Fruit fly (Drosophila melanogaster): ENCODE measurements around the gene CG5937.

The CG5937 gene

DNA sequence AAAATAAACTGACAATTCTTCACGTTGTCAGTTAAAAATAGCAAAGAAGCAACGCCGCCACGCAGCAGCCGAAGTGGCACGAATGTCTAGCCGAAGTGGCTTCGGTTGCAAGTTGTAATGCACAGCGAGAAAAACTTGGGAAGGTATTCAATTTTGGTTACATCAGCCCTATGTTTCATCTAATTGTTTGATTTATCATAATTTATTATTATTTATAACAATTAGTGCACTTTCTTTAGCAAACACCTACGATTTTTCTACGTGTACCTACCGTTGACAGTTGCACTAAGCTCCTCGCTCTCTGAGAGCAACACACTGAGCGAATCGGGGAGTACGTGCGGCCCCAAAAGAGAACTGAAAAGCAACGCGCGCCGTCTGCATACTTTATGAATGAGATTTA lies 35.0 kb downstream of the CG5937 start, which contains the start of gene Tsp5D:
Tsp5D (minus strand) TSS at position 13 of the 400 bp plus-strand sequence.
- peak; percentile 55 for TF ChIP-seq CG14711 (tag; optimal IDR thresholded peaks at IDR 0.05)
- TF ChIP-seq Clk (GFP tag; optimal IDR thresholded peaks at IDR 0.05), result no peak
- peak; percentile 44 for TF ChIP-seq bab1 (GFP tag; optimal IDR thresholded peaks at IDR 0.05)
- peak; percentile 40 for TF ChIP-seq CG7101 (tag; optimal IDR thresholded peaks at IDR 0.05)

DNA sequence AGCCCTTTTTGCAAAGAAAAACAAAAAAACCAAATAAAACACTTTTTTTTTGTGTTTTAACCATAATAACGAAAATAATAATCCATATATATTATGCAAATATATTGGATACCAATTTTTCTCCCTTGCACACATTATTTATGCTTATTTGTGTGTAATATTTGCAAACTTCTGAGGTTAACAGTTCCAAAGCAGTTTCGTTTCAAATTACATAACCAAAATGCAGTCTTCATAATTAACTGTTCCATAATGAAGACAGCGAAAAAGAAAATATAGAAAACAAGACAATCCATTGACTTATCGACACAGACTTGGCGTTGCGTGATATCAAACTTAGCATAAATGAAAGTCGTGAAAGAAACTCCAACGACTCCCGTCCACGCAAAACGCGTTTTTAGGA lies 35.8 kb downstream of the CG5937 start:
- TF ChIP-seq tj (GFP tag; optimal IDR thresholded peaks at IDR 0.05), result peak; percentile 96
- no peak for TF ChIP-seq ovo (GFP tag; optimal IDR thresholded peaks at IDR 0.05)
- no peak for TF ChIP-seq CG33017 (tag; optimal IDR thresholded peaks at IDR 0.05)
- TF ChIP-seq kay (GFP tag; ENCODE audit: borderline replicate concordance), result no peak

DNA sequence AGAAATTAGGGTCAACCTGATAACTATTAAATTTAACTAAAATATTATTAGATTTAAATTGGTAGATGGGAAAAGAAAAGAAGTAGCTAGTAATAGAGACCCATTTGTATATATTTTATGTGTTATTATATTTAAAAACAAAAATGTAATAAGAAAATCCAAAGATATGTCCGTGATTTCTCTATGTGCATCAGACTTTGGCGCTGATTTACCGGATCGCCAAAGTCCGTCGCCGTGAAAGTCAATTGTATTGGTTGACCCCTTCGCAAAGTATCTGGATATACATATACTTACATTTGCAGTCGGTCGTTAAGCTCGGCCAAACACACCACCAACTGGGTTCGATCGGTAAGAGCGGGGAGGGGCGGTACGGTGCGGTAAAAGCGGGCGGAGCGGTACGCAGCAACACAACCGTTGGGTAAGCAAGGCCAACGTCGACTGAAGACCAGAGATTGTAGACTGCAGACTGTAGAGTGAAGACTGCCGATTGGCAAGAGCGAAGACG lies 37.3 kb downstream of the CG5937 start:
- TF ChIP-seq Crg-1 (GFP tag; optimal IDR thresholded peaks at IDR 0.05), result no peak
- TF ChIP-seq tj (GFP tag; optimal IDR thresholded peaks at IDR 0.05), result peak; percentile 74
- no peak for TF ChIP-seq CG1620 (GFP tag; optimal IDR thresholded peaks at IDR 0.05)
- peak; percentile 61 for TF ChIP-seq CG33017 (tag; optimal IDR thresholded peaks at IDR 0.05)
- TF ChIP-seq Mnt (GFP tag; optimal IDR thresholded peaks at IDR 0.05), result peak; percentile 35
- TF ChIP-seq Hr96 (GFP tag; optimal IDR thresholded peaks at IDR 0.05), result peak; percentile 37
- TF ChIP-seq cic (GFP tag; optimal IDR thresholded peaks at IDR 0.05), result no peak
- TF ChIP-seq CG5204 (GFP tag; optimal IDR thresholded peaks at IDR 0.05), result peak; percentile 15
- TF ChIP-seq CG12768 (GFP tag; optimal IDR thresholded peaks at IDR 0.05), result peak; percentile 78
- peak; percentile 40 for TF ChIP-seq bab1 (GFP tag; optimal IDR thresholded peaks at IDR 0.05)
- TF ChIP-seq Clk (GFP tag; optimal IDR thresholded peaks at IDR 0.05), result no peak
- peak; percentile 52 for TF ChIP-seq CG11617 (GFP tag; optimal IDR thresholded peaks at IDR 0.05)
- peak; percentile 49 for TF ChIP-seq CG7101 (tag; optimal IDR thresholded peaks at IDR 0.05)
- TF ChIP-seq ovo (GFP tag; optimal IDR thresholded peaks at IDR 0.05), result peak; percentile 39
- TF ChIP-seq pad (GFP tag; optimal IDR thresholded peaks at IDR 0.05), result no peak
- TF ChIP-seq CG7045 (GFP tag; optimal IDR thresholded peaks at IDR 0.05), result no peak

DNA sequence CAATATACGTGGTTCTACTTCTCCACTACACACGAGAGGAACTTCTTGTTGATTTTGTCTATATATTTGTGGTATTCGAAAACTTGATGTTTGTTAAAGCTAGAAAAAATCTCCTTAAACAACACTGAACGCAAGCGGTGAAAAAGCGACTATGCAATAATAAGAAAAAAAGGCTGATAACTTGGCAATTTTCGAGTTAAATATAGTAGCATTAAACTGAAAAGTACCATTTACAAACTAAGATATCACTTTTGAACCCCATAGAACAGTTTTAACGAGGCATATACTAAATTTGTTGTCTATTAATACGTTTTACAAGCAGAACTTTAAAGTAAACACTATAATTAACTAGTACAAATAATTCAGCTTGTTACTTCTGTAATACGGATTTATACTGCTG lies 37.9 kb downstream of the CG5937 start, which contains the start of gene CG4666:
CG4666 (minus strand) TSS at position 101 of the 400 bp plus-strand sequence.
- TF ChIP-seq Hr96 (GFP tag; optimal IDR thresholded peaks at IDR 0.05), result no peak
- TF ChIP-seq ovo (GFP tag; optimal IDR thresholded peaks at IDR 0.05), result no peak
- no peak for TF ChIP-seq CG12768 (GFP tag; optimal IDR thresholded peaks at IDR 0.05)
- no peak for TF ChIP-seq CG11617 (GFP tag; optimal IDR thresholded peaks at IDR 0.05)
- TF ChIP-seq CG33017 (tag; optimal IDR thresholded peaks at IDR 0.05), result no peak
- no peak for TF ChIP-seq Clk (GFP tag; optimal IDR thresholded peaks at IDR 0.05)
- no peak for TF ChIP-seq pad (GFP tag; optimal IDR thresholded peaks at IDR 0.05)
- TF ChIP-seq CG7045 (GFP tag; optimal IDR thresholded peaks at IDR 0.05), result no peak
- no peak for TF ChIP-seq CG7101 (tag; optimal IDR thresholded peaks at IDR 0.05)
- TF ChIP-seq cnc (optimal IDR thresholded peaks at IDR 0.05), result no peak
- no peak for TF ChIP-seq CG5204 (GFP tag; optimal IDR thresholded peaks at IDR 0.05)
- TF ChIP-seq Mnt (GFP tag; optimal IDR thresholded peaks at IDR 0.05), result no peak

DNA sequence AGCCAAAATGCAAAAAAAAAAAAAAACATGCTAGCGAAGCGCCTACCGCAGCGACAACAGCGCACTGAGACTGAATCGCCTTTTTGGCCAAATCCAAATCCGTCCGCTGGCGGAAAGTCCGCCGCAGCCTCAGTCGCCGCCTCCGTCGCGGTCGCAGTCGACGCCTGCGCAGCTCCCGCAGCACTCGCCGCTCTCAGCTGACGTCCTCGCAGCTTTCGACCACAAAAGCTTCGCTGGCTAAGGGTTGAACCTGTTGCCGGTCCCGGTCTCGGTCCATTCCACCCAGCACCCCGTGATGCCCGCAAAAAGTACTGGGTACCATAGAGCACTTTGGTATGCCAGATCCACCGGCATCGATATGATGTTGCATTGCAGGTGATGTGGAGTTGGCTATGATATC lies 41.5 kb downstream of the CG5937 start, which contains the start of gene CG4660:
CG4660 (minus strand) TSS at position 77 of the 400 bp plus-strand sequence.
- no peak for TF ChIP-seq tj (GFP tag; optimal IDR thresholded peaks at IDR 0.05)
- TF ChIP-seq CG7045 (GFP tag; optimal IDR thresholded peaks at IDR 0.05), result no peak
- TF ChIP-seq CG12768 (GFP tag; optimal IDR thresholded peaks at IDR 0.05), result no peak
- TF ChIP-seq cnc (optimal IDR thresholded peaks at IDR 0.05), result no peak
- TF ChIP-seq Clk (GFP tag; optimal IDR thresholded peaks at IDR 0.05), result no peak
- TF ChIP-seq kay (GFP tag; ENCODE audit: borderline replicate concordance), result no peak

DNA sequence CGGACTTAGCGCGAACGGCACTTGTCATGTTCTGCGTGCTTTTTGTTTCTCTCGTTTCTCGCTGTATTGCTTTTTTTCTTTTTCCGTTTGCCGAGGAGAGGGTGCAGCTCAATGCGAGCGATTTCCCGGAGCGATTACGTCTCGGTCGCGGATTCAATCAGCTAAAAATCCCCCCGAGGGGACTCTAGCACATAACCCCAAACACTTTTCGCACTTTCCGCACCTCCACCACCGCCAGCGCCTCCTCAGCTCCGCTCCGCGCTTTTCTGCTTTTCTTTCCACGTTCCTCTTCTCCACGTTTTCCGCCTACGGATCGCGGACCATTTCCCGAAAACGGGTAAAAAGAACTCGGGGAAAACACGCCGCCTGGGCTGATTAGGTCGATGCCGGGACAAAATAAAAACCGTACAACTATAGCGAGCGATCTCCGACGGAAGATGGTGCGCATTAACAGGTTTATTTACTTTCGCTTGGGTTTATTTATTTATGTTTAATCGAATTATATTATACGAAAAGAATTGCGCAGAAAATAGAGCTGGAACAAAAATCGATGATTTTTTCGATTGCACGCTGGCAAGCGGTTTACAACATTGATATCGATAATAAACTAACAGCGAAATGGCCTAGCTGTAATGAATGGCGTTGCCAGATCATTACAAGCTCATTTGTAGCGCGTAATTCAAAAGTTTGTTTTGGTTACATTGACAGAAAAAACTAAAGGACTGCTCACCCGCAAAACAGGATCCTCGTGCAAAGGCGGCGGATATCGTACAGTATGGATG lies 50.1 kb downstream of the CG5937 start, which contains the start of gene raptor:
raptor (minus strand) TSS at position 523 of the 782 bp plus-strand sequence.
- TF ChIP-seq kay (GFP tag; ENCODE audit: borderline replicate concordance) (no peak), CG12768 (GFP tag; optimal IDR thresholded peaks at IDR 0.05) (peak; percentile 3), Mnt (GFP tag; optimal IDR thresholded peaks at IDR 0.05) (peak; percentile 44), Hr96 (GFP tag; optimal IDR thresholded peaks at IDR 0.05) (no peak), bab1 (GFP tag; optimal IDR thresholded peaks at IDR 0.05) (peak; percentile 14)

DNA sequence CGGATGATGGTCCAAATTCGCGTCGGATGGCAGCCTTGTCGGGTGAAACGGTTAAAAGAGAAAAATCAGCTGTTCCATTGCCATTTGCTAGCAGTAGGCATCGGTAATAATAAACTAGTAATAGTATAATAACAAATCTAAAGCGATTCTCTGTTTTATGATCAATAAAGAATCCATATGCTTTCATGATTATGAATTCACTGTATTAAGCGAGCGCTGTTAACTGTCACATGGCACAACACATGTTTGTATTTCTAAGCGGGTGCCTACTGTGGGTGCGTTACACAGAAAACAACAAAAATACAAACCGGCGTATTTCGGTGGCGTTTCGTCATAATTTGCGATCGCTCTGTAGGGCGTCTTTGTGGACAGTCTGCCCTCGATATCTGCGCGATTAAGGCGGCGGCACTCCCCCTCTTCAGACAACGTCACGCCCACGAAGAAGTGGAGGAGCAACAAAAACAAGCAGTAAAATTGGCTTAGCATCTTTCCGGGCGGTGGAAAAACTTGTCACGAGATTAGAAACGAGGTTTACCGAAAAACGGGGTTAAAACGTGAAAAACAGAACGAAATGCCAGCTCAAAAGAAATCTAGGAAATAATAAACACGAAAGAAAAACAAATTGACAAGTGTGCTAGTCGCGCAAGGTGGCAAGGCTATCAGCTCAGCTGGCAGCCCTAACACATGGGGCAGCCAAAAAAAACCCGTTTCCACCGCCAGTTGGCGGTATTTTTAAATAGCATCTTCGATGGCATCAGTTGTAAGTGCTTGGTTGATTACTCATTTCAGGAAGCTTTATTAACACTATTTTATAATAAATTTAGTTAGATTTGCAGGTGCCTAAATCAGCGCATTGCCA lies 51.2 kb downstream of the CG5937 start, which contains the start of the genes Nep1 and Mipp2:
Nep1 (plus strand) TSS at position 397 of the 859 bp plus-strand sequence.
Mipp2 (minus strand) TSS at position 663 of the 859 bp plus-strand sequence.
- peak; percentile 36 for TF ChIP-seq Mnt (GFP tag; optimal IDR thresholded peaks at IDR 0.05)
- peak; percentile 18 for TF ChIP-seq CG14711 (tag; optimal IDR thresholded peaks at IDR 0.05)
- TF ChIP-seq cnc (optimal IDR thresholded peaks at IDR 0.05), result no peak
- peak; percentile 80 for TF ChIP-seq bab1 (GFP tag; optimal IDR thresholded peaks at IDR 0.05)
- TF ChIP-seq ovo (GFP tag; optimal IDR thresholded peaks at IDR 0.05), result peak; percentile 16
- peak; percentile 46 for TF ChIP-seq CG7101 (tag; optimal IDR thresholded peaks at IDR 0.05)
- TF ChIP-seq Hr96 (GFP tag; optimal IDR thresholded peaks at IDR 0.05), result peak; percentile 64
- TF ChIP-seq CG11617 (GFP tag; optimal IDR thresholded peaks at IDR 0.05), result peak; percentile 30
- TF ChIP-seq CG1620 (GFP tag; optimal IDR thresholded peaks at IDR 0.05), result no peak
- no peak for TF ChIP-seq CG33017 (tag; optimal IDR thresholded peaks at IDR 0.05)
